Worm (Caenorhabditis elegans): ENCODE measurements around the gene gtf-2H3.

- no peak for TF ChIP-seq snpc-4 (tag; optimal IDR thresholded peaks at IDR 0.05)
- TF ChIP-seq sem-4 (tag; optimal IDR thresholded peaks at IDR 0.05): no peak
- TF ChIP-seq ceh-16 (tag; optimal IDR thresholded peaks at IDR 0.05): no peak
- TF ChIP-seq mdl-1 (tag; optimal IDR thresholded peaks at IDR 0.05): no peak
Measured at ce11 chrIII:10146701-10147100, 26.8 kb upstream of the gtf-2H3 start, which contains the start of gene K08E5.1.
